Fruit fly (Drosophila melanogaster) Kc167 (cell line): Measurements from ENCODE around the gene glu.

Source experiments
- Myc ChIP-seq: fragments of >200 bp; optimal IDR thresholded peaks from 2 replicates; lab custom pipeline; 2017; ENCODE audit warnings: missing external identifiers
- Sin3A ChIP-seq: fragments of >200 bp; optimal IDR thresholded peaks from 2 replicates; lab custom pipeline; 2018; ENCODE audit warnings: missing external identifiers
- h ChIP-seq: fragments of >200 bp; optimal IDR thresholded peaks from 3 replicates; lab custom pipeline; 2018; ENCODE audit warnings: missing external identifiers
- insv ChIP-seq: fragments of >200 bp; optimal IDR thresholded peaks from 3 replicates; lab custom pipeline; 2018; ENCODE audit warnings: missing external identifiers
- ttk ChIP-seq: sonication (Bioruptor generic); optimal IDR thresholded peaks from 2 replicates; lab custom pipeline; 2017; ENCODE audit warnings: missing external identifiers

- TF ChIP-seq Myc: no peak
- TF ChIP-seq Sin3A (lab: Kevin White, UChicago): no peak
- TF ChIP-seq ttk: no peak
- TF ChIP-seq insv (lab: Kevin White, UChicago): no peak
- no peak for TF ChIP-seq h
These were observed 15.6 kb downstream of the glu start for dm6 chr2L:16722596-16722995.
